Fruit fly (Drosophila melanogaster): ENCODE data around the gene Ten-a.

- TF ChIP-seq CG8478 (optimal IDR thresholded peaks at IDR 0.05) (no peak), CTCF (optimal IDR thresholded peaks at IDR 0.05) (peak; percentile 48 to 62)
Observed at dm6 chrX:12353433-12353832, 309.9 kb downstream of the Ten-a start.
